Worm (Caenorhabditis elegans) whole organism, L1 larva: ENCODE data around the gene F07H5.13.

ENCODE experiments used
- C16A3.4 ChIP-seq: fragments of 150-350 bp; optimal IDR thresholded peaks from 2 replicates; lab custom pipeline; 2014; ENCODE audit warnings: missing biosample characterization, missing genetic modification characterization
- F16B12.6 ChIP-seq: fragments of 150-350 bp; optimal IDR thresholded peaks from 2 replicates; lab custom pipeline; 2014; ENCODE audit warnings: missing biosample characterization, missing genetic modification characterization
- alr-1 ChIP-seq: fragments of 200-800 bp; sonication (Bioruptor generic); optimal IDR thresholded peaks from 2 replicates; lab custom pipeline; 2018; ENCODE audit warnings: borderline replicate concordance, mild to moderate bottlenecking, missing genetic modification characterization, missing compliant biosample characterization
- blmp-1 ChIP-seq: fragments of 150-350 bp; optimal IDR thresholded peaks from 2 replicates; lab custom pipeline; 2014; ENCODE audit warnings: missing biosample characterization, missing genetic modification characterization
- ceh-63 ChIP-seq: fragments of 200-800 bp; sonication (Bioruptor generic); optimal IDR thresholded peaks from 2 replicates; lab custom pipeline; 2018; ENCODE audit warnings: mild to moderate bottlenecking, missing genetic modification characterization, missing compliant biosample characterization
- ceh-82 ChIP-seq, 3 experiments: fragments of 150-350 bp in 1 of 3; sonication (generic microtip) in 2 of 3; optimal IDR thresholded peaks; 2 replicates each; lab custom pipeline; 2014 to 2017; ENCODE audit warnings: missing biosample characterization in 3 of 3, missing genetic modification characterization in 3 of 3
- dpl-1 ChIP-seq, 3 experiments: fragments of 150-350 bp in 2 of 3; sonication (generic microtip) in 1 of 3; optimal IDR thresholded peaks; 2 replicates each; lab custom pipeline; 2014 to 2017; ENCODE audit warnings: missing biosample characterization in 3 of 3, missing genetic modification characterization in 3 of 3, missing genetic modification reagents in 3 of 3
- dsc-1 ChIP-seq: sonication (generic microtip); optimal IDR thresholded peaks from 2 replicates; lab custom pipeline; 2016; ENCODE audit warnings: mild to moderate bottlenecking, missing genetic modification characterization, missing compliant biosample characterization
- efl-1 ChIP-seq, 4 experiments: fragments of 150-350 bp; optimal IDR thresholded peaks in 3 of 4; peaks in 1 of 4; 1 replicate in 1 of 4; 2 replicates in 3 of 4; lab custom pipeline; 2014; ENCODE audit warnings: missing biosample characterization in 2 of 4, missing genetic modification characterization in 2 of 4, missing genetic modification reagents in 2 of 4
- egl-13 ChIP-seq: sonication (generic microtip); optimal IDR thresholded peaks from 2 replicates; lab custom pipeline; 2016; ENCODE audit warnings: missing genotype, missing genetic modification reagents, missing genetic modification characterization, missing compliant biosample characterization
- elt-3 ChIP-seq, 6 experiments: fragments of 150-350 bp in 1 of 6; sonication (generic microtip); optimal IDR thresholded peaks; 2 replicates each; lab custom pipeline; 2017 to 2018; ENCODE audit warnings: missing biosample characterization in 6 of 6, missing genetic modification characterization in 6 of 6, inconsistent platforms in 1 of 6
- ets-5 ChIP-seq: fragments of 200-800 bp; sonication (Bioruptor generic); IDR thresholded peaks from 2 replicates; pipeline ENCODE4 v1.3.6; 2022; ENCODE audit warnings: missing genetic modification characterization, missing compliant biosample characterization
- grh-1 ChIP-seq: fragments of 200-800 bp; sonication (Bioruptor generic); IDR thresholded peaks from 2 replicates; pipeline ENCODE4 v1.3.6; 2022; ENCODE audit warnings: missing genetic modification reagents, missing genetic modification characterization, missing compliant biosample characterization
- hlh-17 ChIP-seq: fragments of 200-800 bp; sonication (Bioruptor generic); optimal IDR thresholded peaks from 2 replicates; lab custom pipeline; 2018; ENCODE audit warnings: missing genetic modification characterization, mild to moderate bottlenecking, missing compliant biosample characterization, moderate library complexity, borderline replicate concordance
- hpl-2 ChIP-seq: fragments of 150-350 bp; optimal IDR thresholded peaks from 2 replicates; lab custom pipeline; 2014; ENCODE audit warnings: missing biosample characterization, missing genetic modification reagents, missing genetic modification characterization
- lin-13 ChIP-seq: fragments of 150-350 bp; optimal IDR thresholded peaks from 2 replicates; lab custom pipeline; 2014; ENCODE audit warnings: missing biosample characterization, missing genetic modification reagents, missing genetic modification characterization
- lin-15B ChIP-seq: fragments of 150-350 bp; sonication (generic microtip); optimal IDR thresholded peaks from 3 replicates; lab custom pipeline; 2014; ENCODE audit warnings: missing biosample characterization, missing genetic modification characterization
- lin-35 ChIP-seq, 2 experiments: fragments of 150-350 bp; optimal IDR thresholded peaks; 2 replicates each; lab custom pipeline; 2014; ENCODE audit warnings: missing biosample characterization in 2 of 2, missing genetic modification characterization in 2 of 2, missing genetic modification reagents in 2 of 2
- lsy-2 ChIP-seq, 2 experiments: fragments of 150-350 bp; optimal IDR thresholded peaks; 2 replicates each; lab custom pipeline; 2014; ENCODE audit warnings: missing biosample characterization in 2 of 2, missing genetic modification characterization in 2 of 2
- nhr-19 ChIP-seq: fragments of 200-800 bp; sonication (Bioruptor generic); conservative IDR thresholded peaks from 2 replicates; pipeline ENCODE4 v1.3.6; 2022; ENCODE audit warnings: missing genetic modification characterization, missing compliant biosample characterization
- nhr-20 ChIP-seq: sonication (generic microtip); optimal IDR thresholded peaks from 2 replicates; lab custom pipeline; 2016; ENCODE audit warnings: mild to moderate bottlenecking, missing genetic modification characterization, missing compliant biosample characterization
- nhr-47 ChIP-seq: sonication (generic microtip); optimal IDR thresholded peaks from 2 replicates; lab custom pipeline; 2016; ENCODE audit warnings: mild to moderate bottlenecking, missing genetic modification characterization, moderate library complexity, missing compliant biosample characterization
- nhr-71 ChIP-seq: sonication (generic microtip); optimal IDR thresholded peaks from 2 replicates; lab custom pipeline; 2016; ENCODE audit warnings: mild to moderate bottlenecking, missing genetic modification characterization, moderate library complexity, missing compliant biosample characterization
- nhr-90 ChIP-seq: sonication (generic microtip); optimal IDR thresholded peaks from 2 replicates; lab custom pipeline; 2016; ENCODE audit warnings: mild to moderate bottlenecking, missing genetic modification characterization, missing compliant biosample characterization; ENCODE audit not compliant: poor library complexity
- pqm-1 ChIP-seq: sonication (generic microtip); optimal IDR thresholded peaks from 3 replicates; lab custom pipeline; 2017; ENCODE audit warnings: missing biosample characterization, missing genetic modification characterization
- rnt-1 ChIP-seq: sonication (generic microtip); optimal IDR thresholded peaks from 2 replicates; lab custom pipeline; 2016; ENCODE audit warnings: mild to moderate bottlenecking, missing genetic modification characterization, moderate library complexity, missing compliant biosample characterization
- snpc-4 ChIP-seq: fragments of 150-350 bp; optimal IDR thresholded peaks from 2 replicates; lab custom pipeline; 2014; ENCODE audit warnings: missing biosample characterization, missing genetic modification characterization
- snu-23 ChIP-seq: sonication (generic microtip); optimal IDR thresholded peaks from 2 replicates; lab custom pipeline; 2016; ENCODE audit warnings: missing genetic modification characterization, missing compliant biosample characterization
- sox-4 ChIP-seq: sonication (generic microtip); optimal IDR thresholded peaks from 2 replicates; lab custom pipeline; 2016; ENCODE audit warnings: missing genetic modification characterization, missing compliant biosample characterization
- sptf-1 ChIP-seq: fragments of 150-350 bp; optimal IDR thresholded peaks from 2 replicates; lab custom pipeline; 2014; ENCODE audit warnings: missing biosample characterization, missing genetic modification characterization
- swsn-7 ChIP-seq: sonication (generic microtip); optimal IDR thresholded peaks from 2 replicates; lab custom pipeline; 2016; ENCODE audit warnings: missing genetic modification characterization, missing compliant biosample characterization
- unc-130 ChIP-seq: fragments of 150-350 bp; optimal IDR thresholded peaks from 2 replicates; lab custom pipeline; 2017; ENCODE audit warnings: missing biosample characterization, missing genetic modification characterization, inconsistent platforms
- xbp-1 ChIP-seq: sonication (generic microtip); optimal IDR thresholded peaks from 2 replicates; lab custom pipeline; 2016; ENCODE audit warnings: missing genetic modification characterization, missing compliant biosample characterization
- zag-1 ChIP-seq: fragments of 150-350 bp; optimal IDR thresholded peaks from 2 replicates; lab custom pipeline; 2014; ENCODE audit warnings: missing biosample characterization, missing genetic modification characterization

Gene F07H5.13

DNA sequence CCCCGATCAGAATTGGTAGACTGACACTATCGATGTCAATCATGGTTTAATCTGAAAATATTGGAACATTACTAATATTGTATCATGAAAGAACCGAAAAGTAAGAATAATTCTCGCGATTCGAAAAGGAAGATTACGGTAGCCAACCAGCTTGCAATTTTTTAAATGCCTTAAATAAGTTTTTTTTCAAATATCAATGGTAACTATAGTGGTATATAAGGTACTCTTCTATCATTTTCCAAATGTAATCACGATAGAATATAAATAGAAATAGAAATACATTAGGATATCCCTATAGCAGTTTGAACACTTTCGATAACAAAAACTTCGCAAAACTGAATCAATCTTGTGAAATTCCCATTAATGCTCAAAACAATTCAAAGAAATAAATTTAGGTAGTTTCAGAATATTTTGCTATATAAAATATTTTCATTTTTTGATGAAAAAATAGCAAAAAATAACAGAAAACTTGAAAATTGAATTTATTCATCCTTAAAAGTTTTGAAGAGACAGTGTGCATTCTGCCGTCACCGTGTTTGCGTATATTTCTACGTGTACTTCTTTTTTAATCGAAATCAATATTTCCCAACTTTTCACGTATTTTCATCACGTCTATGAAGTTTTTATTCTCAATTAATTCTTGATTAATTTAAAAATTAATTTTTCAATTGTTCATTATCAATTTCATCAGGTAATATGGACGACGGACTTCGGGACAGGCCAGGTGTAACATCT is 20.5 kb downstream of the F07H5.13 start, which contains the start of the genes F46C5.9 and rer-1:
Gene F46C5.9, minus strand, starts transcription at position 51 of the 735 bp plus-strand sequence.
Gene rer-1, plus strand, starts transcription at position 692 of the 735 bp plus-strand sequence.
- TF ChIP-seq sox-4 (tag; lab: Kevin White, UChicago) = no peak
- TF ChIP-seq egl-13 (tag; lab: Kevin White, UChicago) = no peak
- TF ChIP-seq nhr-20 = peak; percentile 29
- TF ChIP-seq lsy-2 (tag; optimal IDR thresholded peaks at IDR 0.05; lab: Kevin White, UChicago) = peak in 1 of 2 experiments; percentile 63
- TF ChIP-seq nhr-47 (tag; lab: Kevin White, UChicago) = peak; percentile 6
- TF ChIP-seq nhr-71 (tag; lab: Kevin White, UChicago) = peak; percentile 14
- no peak for TF ChIP-seq nhr-90 (tag; lab: Kevin White, UChicago)
- peak; percentile 93 for TF ChIP-seq xbp-1
- TF ChIP-seq efl-1 (optimal IDR thresholded peaks at IDR 0.05; lab: Kevin White, UChicago) = peak; percentile 25 to 47
- peak; percentile 51 to 80 for TF ChIP-seq efl-1 (GFP tag; optimal IDR thresholded peaks at IDR 0.05 in 1 of 2; lab: Kevin White, UChicago)
- peak; percentile 25 to 54 for TF ChIP-seq lin-35 (GFP tag; optimal IDR thresholded peaks at IDR 0.05; lab: Kevin White, UChicago)
- peak; percentile 19 for TF ChIP-seq blmp-1 (tag; lab: Kevin White, UChicago)
- TF ChIP-seq dpl-1 (GFP tag; optimal IDR thresholded peaks at IDR 0.05; lab: Kevin White, UChicago) = peak; percentile 0 to 48 (median 12)
- TF ChIP-seq C16A3.4 = peak; percentile 25
- peak; percentile 83 for TF ChIP-seq F16B12.6

DNA sequence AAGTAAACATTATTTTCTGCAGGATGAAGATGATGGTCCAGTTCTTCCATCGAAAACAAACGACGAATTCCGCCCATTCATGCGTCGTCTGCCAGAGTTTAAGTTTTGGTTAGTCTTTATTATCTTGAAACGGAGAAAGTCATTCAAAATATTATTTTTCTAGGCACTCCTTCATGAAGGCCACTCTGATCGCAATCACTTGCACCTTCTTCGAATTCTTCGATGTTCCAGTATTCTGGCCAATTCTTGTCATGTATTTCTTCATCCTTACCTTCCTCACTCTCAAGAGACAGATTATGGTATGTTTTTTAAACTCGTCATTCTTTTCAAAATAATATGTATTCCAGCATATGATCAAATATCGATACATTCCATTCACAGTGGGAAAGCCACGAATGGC is 21.5 kb downstream of the F07H5.13 start:
- TF ChIP-seq zag-1 (no peak), alr-1 (tag; lab: Kevin White, UChicago) (no peak), dsc-1 (no peak), ceh-63 (GFP tag; lab: Kevin White, UChicago) (no peak), ceh-82 (tag; optimal IDR thresholded peaks at IDR 0.05; lab: Kevin White, UChicago) (no peak), lin-15B (no peak), hlh-17 (GFP tag; lab: Kevin White, UChicago) (no peak), elt-3 (tag; optimal IDR thresholded peaks at IDR 0.05; lab: Kevin White, UChicago) (peak in 1 of 6 experiments; percentile 42), nhr-71 (tag; lab: Kevin White, UChicago) (no peak), lin-13 (GFP tag; lab: Kevin White, UChicago) (peak; percentile 9), snu-23 (no peak), nhr-47 (tag; lab: Kevin White, UChicago) (no peak), pqm-1 (tag; lab: Kevin White, UChicago) (no peak), nhr-19 (GFP tag; lab: Robert Waterston, UW) (0 out of 2 replicates have a peak, but pooled peaks have one; percentile 35), sox-4 (tag; lab: Kevin White, UChicago) (no peak), snpc-4 (tag; lab: Kevin White, UChicago) (no peak), nhr-90 (tag; lab: Kevin White, UChicago) (no peak), ets-5 (GFP tag; lab: Robert Waterston, UW) (no peak), sptf-1 (tag; lab: Kevin White, UChicago) (no peak), unc-130 (tag; lab: Kevin White, UChicago) (no peak)

DNA sequence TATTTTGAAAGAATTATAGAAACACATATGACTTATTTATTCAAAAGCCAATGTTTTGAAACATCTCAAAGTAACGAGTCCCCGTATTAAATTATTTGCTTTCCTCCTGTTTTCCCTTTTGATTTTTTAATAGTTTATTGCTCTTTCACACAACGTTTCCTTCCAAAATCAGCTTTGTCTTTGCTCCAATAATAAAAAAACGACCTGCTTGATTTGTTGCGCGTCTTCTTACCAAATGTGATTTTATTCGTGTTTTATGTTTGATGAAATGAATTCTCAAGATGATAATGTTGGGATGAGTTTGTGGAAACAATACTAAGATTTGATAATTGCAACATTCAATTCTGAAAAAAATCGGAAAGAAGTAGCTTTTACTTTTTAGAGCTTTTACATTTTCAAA is 22.0 kb downstream of the F07H5.13 start:
- TF ChIP-seq grh-1 (GFP tag; lab: Robert Waterston, UW) (no peak), elt-3 (tag; optimal IDR thresholded peaks at IDR 0.05; lab: Kevin White, UChicago) (peak in 1 of 6 experiments; percentile 23), hpl-2 (GFP tag; lab: Kevin White, UChicago) (no peak), rnt-1 (tag; lab: Kevin White, UChicago) (no peak), swsn-7 (tag; lab: Kevin White, UChicago) (no peak), efl-1 (optimal IDR thresholded peaks at IDR 0.05; lab: Kevin White, UChicago) (no peak), efl-1 (GFP tag; optimal IDR thresholded peaks at IDR 0.05 in 1 of 2; lab: Kevin White, UChicago) (peak in 1 of 2 experiments; percentile 45)
